Fruit fly (Drosophila melanogaster): ENCODE results near the gene CG14147.

DNA sequence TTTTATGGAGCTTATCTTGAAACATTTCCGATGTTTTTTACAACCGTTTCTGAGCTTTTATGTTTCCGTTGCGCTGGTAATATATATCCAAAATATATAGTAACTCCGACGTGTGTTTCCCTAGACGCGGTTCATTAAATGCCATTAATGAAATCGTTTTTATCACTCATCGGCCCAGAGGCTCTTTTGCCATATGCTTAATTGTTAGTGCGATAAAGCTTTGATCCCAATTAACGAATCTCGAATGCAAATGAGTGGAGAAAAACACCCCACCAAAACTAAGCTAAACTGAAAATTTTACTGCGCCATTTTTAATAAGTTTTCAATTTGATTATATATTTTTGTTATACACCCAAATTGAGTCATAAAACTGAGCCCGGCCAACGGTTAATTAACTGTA, 14.6 kb upstream of the CG14147 start:
- TF ChIP-seq Dll (optimal IDR thresholded peaks at IDR 0.05) (no peak), pan (optimal IDR thresholded peaks at IDR 0.05) (no peak), psq (optimal IDR thresholded peaks at IDR 0.05) (no peak), CG8478 (optimal IDR thresholded peaks at IDR 0.05) (no peak), EcR (GFP tag; optimal IDR thresholded peaks at IDR 0.05) (no peak)

All from whole organism.